Worm (Caenorhabditis elegans) whole organism, L2 larva: ENCODE data around the gene jmjd-3.2.

Source experiments
- C34F6.9 ChIP-seq: fragments of 150-350 bp; optimal IDR thresholded peaks from 2 replicates; lab custom pipeline; 2014; ENCODE audit warnings: missing biosample characterization, missing genetic modification characterization
- F13H6.1 ChIP-seq: sonication (generic microtip); optimal IDR thresholded peaks from 2 replicates; lab custom pipeline; 2016; ENCODE audit warnings: missing genetic modification characterization, missing compliant biosample characterization
- Y55F3AM.14 ChIP-seq: fragments of 200-800 bp; sonication (Bioruptor generic); optimal IDR thresholded peaks from 2 replicates; lab custom pipeline; 2018; ENCODE audit warnings: mild to moderate bottlenecking, missing genetic modification characterization, missing compliant biosample characterization
- ZK546.5 ChIP-seq: sonication (generic microtip); optimal IDR thresholded peaks from 2 replicates; lab custom pipeline; 2017; ENCODE audit warnings: missing biosample characterization, missing genetic modification characterization
- alr-1 ChIP-seq: fragments of 150-350 bp; optimal IDR thresholded peaks from 2 replicates; lab custom pipeline; 2014; ENCODE audit warnings: missing biosample characterization, missing genetic modification characterization
- aly-2 ChIP-seq: fragments of 150-350 bp; optimal IDR thresholded peaks from 2 replicates; lab custom pipeline; 2014; ENCODE audit warnings: missing biosample characterization, missing genetic modification characterization
- ceh-16 ChIP-seq: fragments of 150-350 bp; optimal IDR thresholded peaks from 2 replicates; lab custom pipeline; 2014; ENCODE audit warnings: missing biosample characterization, missing genetic modification characterization
- ceh-82 ChIP-seq: fragments of 150-350 bp; optimal IDR thresholded peaks from 2 replicates; lab custom pipeline; 2014; ENCODE audit warnings: missing biosample characterization, missing genetic modification characterization
- dmd-4 ChIP-seq: sonication (generic microtip); optimal IDR thresholded peaks from 2 replicates; lab custom pipeline; 2017; ENCODE audit warnings: missing biosample characterization, missing genetic modification characterization
- lin-11 ChIP-seq: fragments of 150-350 bp; sonication (generic microtip); optimal IDR thresholded peaks from 2 replicates; lab custom pipeline; 2014; ENCODE audit warnings: missing biosample characterization, missing genetic modification characterization, inconsistent platforms, mixed read lengths
- lin-13 ChIP-seq: fragments of 150-350 bp; optimal IDR thresholded peaks from 2 replicates; lab custom pipeline; 2014; ENCODE audit warnings: missing biosample characterization, missing genetic modification reagents, missing genetic modification characterization
- lin-39 ChIP-seq: fragments of 150-350 bp; optimal IDR thresholded peaks from 2 replicates; lab custom pipeline; 2014; ENCODE audit warnings: missing biosample characterization, missing genetic modification reagents, missing genetic modification characterization
- lsy-2 ChIP-seq, 2 experiments: fragments of 150-350 bp in 1 of 2; sonication (generic microtip) in 1 of 2; optimal IDR thresholded peaks; 2 replicates each; lab custom pipeline; 2014 to 2017; ENCODE audit warnings: missing biosample characterization in 2 of 2, missing genetic modification characterization in 2 of 2
- mab-5 ChIP-seq: fragments of 150-350 bp; optimal IDR thresholded peaks from 2 replicates; lab custom pipeline; 2014; ENCODE audit warnings: missing biosample characterization, missing genetic modification characterization
- mbf-1 ChIP-seq: sonication (generic microtip); optimal IDR thresholded peaks from 2 replicates; lab custom pipeline; 2017; ENCODE audit warnings: missing biosample characterization, missing genetic modification characterization
- mdl-1 ChIP-seq, 2 experiments: fragments of 150-350 bp in 1 of 2; sonication (generic microtip) in 1 of 2; optimal IDR thresholded peaks; 2 replicates each; lab custom pipeline; 2017; ENCODE audit warnings: missing biosample characterization in 2 of 2, missing genetic modification characterization in 2 of 2
- nhr-10 ChIP-seq: sonication (generic microtip); optimal IDR thresholded peaks from 2 replicates; lab custom pipeline; 2017; ENCODE audit warnings: missing biosample characterization, missing genetic modification characterization
- nhr-11 ChIP-seq: fragments of 150-350 bp; optimal IDR thresholded peaks from 2 replicates; lab custom pipeline; 2014; ENCODE audit warnings: missing biosample characterization, missing genetic modification characterization
- nhr-129 ChIP-seq: fragments of 150-350 bp; optimal IDR thresholded peaks from 2 replicates; lab custom pipeline; 2014; ENCODE audit warnings: missing biosample characterization, missing genetic modification characterization
- nhr-23 ChIP-seq: fragments of 150-350 bp; optimal IDR thresholded peaks from 2 replicates; lab custom pipeline; 2014; ENCODE audit warnings: missing biosample characterization, missing genetic modification reagents, missing genetic modification characterization
- nhr-237 ChIP-seq: fragments of 150-350 bp; optimal IDR thresholded peaks from 2 replicates; lab custom pipeline; 2014; ENCODE audit warnings: missing biosample characterization, missing genetic modification characterization
- nhr-25 ChIP-seq: fragments of 150-350 bp; sonication (generic microtip); optimal IDR thresholded peaks from 3 replicates; lab custom pipeline; 2014; ENCODE audit warnings: missing biosample characterization, missing genetic modification characterization
- nhr-6 ChIP-seq: fragments of 150-350 bp; optimal IDR thresholded peaks from 2 replicates; lab custom pipeline; 2014; ENCODE audit warnings: missing biosample characterization, missing genetic modification characterization
- peb-1 ChIP-seq: fragments of 150-350 bp; optimal IDR thresholded peaks from 2 replicates; lab custom pipeline; 2014; ENCODE audit warnings: missing biosample characterization, missing genetic modification characterization
- sem-4 ChIP-seq: fragments of 150-350 bp; optimal IDR thresholded peaks from 2 replicates; lab custom pipeline; 2014; ENCODE audit warnings: missing biosample characterization, missing genetic modification reagents, missing genetic modification characterization
- sma-3 ChIP-seq: sonication (generic microtip); optimal IDR thresholded peaks from 2 replicates; lab custom pipeline; 2016; ENCODE audit warnings: missing genetic modification reagents, missing genetic modification characterization, missing compliant biosample characterization
- sma-9 ChIP-seq, 2 experiments: fragments of 150-350 bp in 1 of 2; sonication (generic microtip) in 1 of 2; optimal IDR thresholded peaks; 2 replicates each; lab custom pipeline; 2014 to 2016; ENCODE audit warnings: missing genetic modification characterization in 2 of 2, mild to moderate bottlenecking in 1 of 2, missing biosample characterization in 1 of 2, missing compliant biosample characterization in 1 of 2, missing genetic modification reagents in 1 of 2, moderate library complexity in 1 of 2
- snpc-4 ChIP-seq: fragments of 150-350 bp; optimal IDR thresholded peaks from 2 replicates; lab custom pipeline; 2014; ENCODE audit warnings: missing biosample characterization, missing genetic modification characterization
- unc-39 ChIP-seq: fragments of 150-350 bp; optimal IDR thresholded peaks from 2 replicates; lab custom pipeline; 2014; ENCODE audit warnings: missing biosample characterization, missing genetic modification characterization
- unc-55 ChIP-seq: fragments of 150-350 bp; sonication (generic microtip); optimal IDR thresholded peaks from 3 replicates; lab custom pipeline; 2014; ENCODE audit warnings: missing biosample characterization, missing genetic modification reagents, missing genetic modification characterization
- unc-62 ChIP-seq: fragments of 150-350 bp; optimal IDR thresholded peaks from 2 replicates; lab custom pipeline; 2014; ENCODE audit warnings: missing biosample characterization, missing genetic modification reagents, missing genetic modification characterization
- zag-1 ChIP-seq: fragments of 150-350 bp; optimal IDR thresholded peaks from 2 replicates; lab custom pipeline; 2014; ENCODE audit warnings: missing biosample characterization, missing genetic modification characterization
- ztf-1 ChIP-seq: fragments of 200-800 bp; sonication (Bioruptor generic); conservative IDR thresholded peaks from 2 replicates; pipeline ENCODE4 v1.3.6; 2022; ENCODE audit warnings: missing genetic modification characterization, missing compliant biosample characterization

The jmjd-3.2 gene

ce11 chrX:14489945-14490344 is 41.9 kb downstream of the jmjd-3.2 start, which contains the start of gene his-24 (continued):
- no peak for TF ChIP-seq Y55F3AM.14
- no peak for TF ChIP-seq peb-1 (tag; lab: Kevin White, UChicago)
- no peak for TF ChIP-seq nhr-11 (tag; lab: Kevin White, UChicago)
- no peak for TF ChIP-seq nhr-10 (tag; lab: Kevin White, UChicago)
- TF ChIP-seq nhr-23: no peak
- no peak for TF ChIP-seq nhr-237 (tag; lab: Kevin White, UChicago)
- TF ChIP-seq zag-1 (tag; lab: Kevin White, UChicago): peak; percentile 65
- no peak for TF ChIP-seq dmd-4 (tag; lab: Kevin White, UChicago)
- no peak for TF ChIP-seq mbf-1 (tag; lab: Kevin White, UChicago)
- peak; percentile 20 to 73 for TF ChIP-seq lsy-2 (tag; optimal IDR thresholded peaks at IDR 0.05; lab: Kevin White, UChicago)
- no peak for TF ChIP-seq ztf-1 (GFP tag; lab: Robert Waterston, UW)
- TF ChIP-seq unc-62 (GFP tag; lab: Kevin White, UChicago): no peak
- TF ChIP-seq lin-39: no peak
- no peak for TF ChIP-seq aly-2 (tag; lab: Kevin White, UChicago)
- TF ChIP-seq lin-13: peak; percentile 73
- TF ChIP-seq snpc-4 (tag; lab: Kevin White, UChicago): peak; percentile 69
- TF ChIP-seq sem-4 (tag; lab: Kevin White, UChicago): peak; percentile 72
- TF ChIP-seq alr-1 (tag; lab: Kevin White, UChicago): no peak
- peak; percentile 60 for TF ChIP-seq sma-3 (GFP tag; lab: Kevin White, UChicago)
- peak; percentile 58 for TF ChIP-seq F13H6.1 (tag; lab: Kevin White, UChicago)
- TF ChIP-seq unc-55 (GFP tag; lab: Kevin White, UChicago): peak; percentile 76
- TF ChIP-seq nhr-6 (tag; lab: Kevin White, UChicago): peak; percentile 48

- no peak for TF ChIP-seq peb-1 (tag; lab: Kevin White, UChicago)
- TF ChIP-seq, all 48 proteins: peak for 0
Observed at ce11 chrX:14490486-14490885, 42.5 kb downstream of the jmjd-3.2 start.

ce11 chrX:14491103-14491502 is 43.1 kb downstream of the jmjd-3.2 start:
- peak; percentile 61 for TF ChIP-seq ceh-16 (tag; lab: Kevin White, UChicago)
- peak; percentile 64 for TF ChIP-seq nhr-25 (tag; lab: Kevin White, UChicago)
- no peak for TF ChIP-seq alr-1 (tag; lab: Kevin White, UChicago)
- no peak for TF ChIP-seq peb-1 (tag; lab: Kevin White, UChicago)

ce11 chrX:14492441-14492840 is 44.4 kb downstream of the jmjd-3.2 start:
- TF ChIP-seq mab-5 (tag; lab: Kevin White, UChicago) (no peak), nhr-25 (tag; lab: Kevin White, UChicago) (no peak), snpc-4 (tag; lab: Kevin White, UChicago) (no peak), sma-9 (GFP tag; optimal IDR thresholded peaks at IDR 0.05; lab: Kevin White, UChicago) (no peak), sma-9 (tag; optimal IDR thresholded peaks at IDR 0.05; lab: Kevin White, UChicago) (no peak), alr-1 (tag; lab: Kevin White, UChicago) (no peak), nhr-10 (tag; lab: Kevin White, UChicago) (no peak), ZK546.5 (tag; lab: Kevin White, UChicago) (no peak), mbf-1 (tag; lab: Kevin White, UChicago) (no peak), lin-39 (no peak), lsy-2 (tag; optimal IDR thresholded peaks at IDR 0.05; lab: Kevin White, UChicago) (no peak), sma-3 (GFP tag; lab: Kevin White, UChicago) (no peak), ceh-82 (tag; lab: Kevin White, UChicago) (no peak), sem-4 (tag; lab: Kevin White, UChicago) (no peak), lin-11 (tag; lab: Kevin White, UChicago) (no peak)

ce11 chrX:14495075-14495474 is 47.1 kb downstream of the jmjd-3.2 start:
- TF ChIP-seq ceh-16 (tag; lab: Kevin White, UChicago): no peak
- TF ChIP-seq nhr-6 (tag; lab: Kevin White, UChicago): no peak
- no peak for TF ChIP-seq mdl-1 (tag; optimal IDR thresholded peaks at IDR 0.05; lab: Kevin White, UChicago)
- peak; percentile 7 for TF ChIP-seq C34F6.9 (tag; lab: Kevin White, UChicago)
- no peak for TF ChIP-seq mbf-1 (tag; lab: Kevin White, UChicago)
- TF ChIP-seq unc-39: no peak
- TF ChIP-seq sma-3 (GFP tag; lab: Kevin White, UChicago): no peak
- peak; percentile 15 for TF ChIP-seq nhr-129 (tag; lab: Kevin White, UChicago)
- TF ChIP-seq sma-9 (GFP tag; optimal IDR thresholded peaks at IDR 0.05; lab: Kevin White, UChicago): no peak
- TF ChIP-seq sma-9 (tag; optimal IDR thresholded peaks at IDR 0.05; lab: Kevin White, UChicago): no peak
